Fruit fly (Drosophila melanogaster): ENCODE data around the gene CG18249.

dm6 chr3R:8192261-8192917 is 27.6 kb upstream of the CG18249 start:
- no peak for TF ChIP-seq CG31627 (GFP tag; optimal IDR thresholded peaks at IDR 0.05)
- TF ChIP-seq CG7368 (GFP tag; optimal IDR thresholded peaks at IDR 0.05) = no peak
- TF ChIP-seq CG8319 (GFP tag; optimal IDR thresholded peaks at IDR 0.05) = no peak
- TF ChIP-seq CG9139 (GFP tag; optimal IDR thresholded peaks at IDR 0.05) = no peak
- no peak for TF ChIP-seq Smox (GFP tag; optimal IDR thresholded peaks at IDR 0.05)
- TF ChIP-seq Ets96B (tag; optimal IDR thresholded peaks at IDR 0.05) = no peak
- TF ChIP-seq eg (GFP tag; IDR thresholded peaks at IDR 0.05) = no peak

Data from whole organism, prepupa.